Fruit fly (Drosophila melanogaster) whole organism, prepupa: ENCODE data around the gene Prosbeta2.
A peak's percentile ranks its signal among the peaks of the same experiment; 100 is the strongest.

Source experiments
- CG11294 ChIP-seq: fragments of 200-800 bp; sonication (Bioruptor generic); IDR thresholded peaks from 2 replicates; pipeline ENCODE4 v1.3.6; 2022; ENCODE audit warnings: missing biosample characterization, missing genetic modification characterization
- CG3919 ChIP-seq: fragments of 200-800 bp; sonication (Bioruptor generic); optimal IDR thresholded peaks from 3 replicates; lab custom pipeline; 2016; ENCODE audit warnings: missing biosample characterization, missing genetic modification characterization
- CG6276 ChIP-seq: fragments of 200-800 bp; sonication (Bioruptor generic); optimal IDR thresholded peaks from 2 replicates; lab custom pipeline; 2017; ENCODE audit warnings: missing biosample characterization, mild to moderate bottlenecking, missing genetic modification characterization
- CG8632 ChIP-seq: fragments of 200-800 bp; sonication (Bioruptor generic); optimal IDR thresholded peaks from 3 replicates; lab custom pipeline; 2016; ENCODE audit warnings: missing biosample characterization, missing genetic modification characterization
- Eip78C ChIP-seq: fragments of 200-800 bp; sonication (Bioruptor generic); peaks from one replicate; lab custom pipeline; 2016; ENCODE audit warnings: missing biosample characterization, missing genetic modification characterization
- Ets96B ChIP-seq: fragments of 200-800 bp; optimal IDR thresholded peaks from 2 replicates; lab custom pipeline; 2019; ENCODE audit warnings: missing biosample characterization, mild to moderate bottlenecking, missing genetic modification characterization, moderate library complexity
- Hr39 ChIP-seq: fragments of 200-800 bp; sonication (Bioruptor generic); optimal IDR thresholded peaks from 2 replicates; lab custom pipeline; 2016; ENCODE audit warnings: missing biosample characterization, missing genetic modification characterization
- Sox15 ChIP-seq: fragments of 200-800 bp; sonication (Bioruptor generic); optimal IDR thresholded peaks from 3 replicates; lab custom pipeline; 2016; ENCODE audit warnings: missing biosample characterization, missing genetic modification characterization
- cyc ChIP-seq: fragments of 200-800 bp; sonication (Bioruptor generic); optimal IDR thresholded peaks from 3 replicates; lab custom pipeline; 2016; ENCODE audit warnings: missing biosample characterization, missing genetic modification characterization
- esn ChIP-seq: fragments of 200-800 bp; sonication (Bioruptor generic); optimal IDR thresholded peaks from 2 replicates; lab custom pipeline; 2016; ENCODE audit warnings: missing biosample characterization, mild to moderate bottlenecking, missing genetic modification characterization, moderate library complexity
- fd59A ChIP-seq: fragments of 200-800 bp; sonication (Bioruptor generic); optimal IDR thresholded peaks from 2 replicates; lab custom pipeline; 2017; ENCODE audit warnings: missing biosample characterization, mild to moderate bottlenecking, missing genetic modification characterization, missing genetic modification reagents
- net ChIP-seq: fragments of 200-800 bp; sonication (Bioruptor generic); optimal IDR thresholded peaks from 3 replicates; lab custom pipeline; 2016; ENCODE audit warnings: missing biosample characterization, missing genetic modification characterization
- salr ChIP-seq, 2 experiments: fragments of 200-800 bp; sonication (Bioruptor generic); optimal IDR thresholded peaks; 3 replicates each; lab custom pipeline; 2016 to 2018; ENCODE audit warnings: missing biosample characterization in 2 of 2, missing genetic modification characterization in 2 of 2, mild to moderate bottlenecking in 1 of 2
- svp ChIP-seq: fragments of 200-800 bp; sonication (Bioruptor generic); peaks from one replicate; lab custom pipeline; 2016; ENCODE audit warnings: missing biosample characterization, missing genetic modification characterization

- no peak for TF ChIP-seq CG8632 (GFP tag; lab: Kevin White, UChicago)
- no peak for TF ChIP-seq CG11294 (GFP tag; lab: Robert Waterston, UW)
- TF ChIP-seq Hr39 (GFP tag; lab: Kevin White, UChicago), result no peak
- TF ChIP-seq Ets96B, result no peak
- TF ChIP-seq Sox15 (GFP tag; lab: Kevin White, UChicago), result no peak
- TF ChIP-seq svp (GFP tag; lab: Kevin White, UChicago), result no peak
- no peak for TF ChIP-seq salr (GFP tag; optimal IDR thresholded peaks at IDR 0.05; lab: Kevin White, UChicago)
- peak; percentile 11 for TF ChIP-seq esn
- peak; percentile 42 for TF ChIP-seq Eip78C (GFP tag; lab: Kevin White, UChicago)
- no peak for TF ChIP-seq CG3919
- TF ChIP-seq fd59A, result no peak
- TF ChIP-seq cyc (GFP tag; lab: Kevin White, UChicago), result no peak
- TF ChIP-seq net, result no peak
- TF ChIP-seq CG6276 (GFP tag; lab: Kevin White, UChicago), result no peak
Observed at dm6 chr3L:14974513-14974912, 25.2 kb upstream of the Prosbeta2 start, which contains the start of gene Ocho.
